Fruit fly (Drosophila melanogaster) whole organism: ENCODE data around the gene ifc.

Experiments used
- CG8478 ChIP-seq: fragments of >200 bp; optimal IDR thresholded peaks from 2 replicates; lab custom pipeline; 2018; ENCODE audit warnings: inconsistent platforms
- Dll ChIP-seq: fragments of >200 bp; optimal IDR thresholded peaks from 2 replicates; lab custom pipeline; 2017
- EcR ChIP-seq, 2 experiments: fragments of >200 bp; optimal IDR thresholded peaks; 2 replicates each; lab custom pipeline; 2017; ENCODE audit warnings: missing biosample characterization in 2 of 2, missing genetic modification characterization in 2 of 2, missing genetic modification reagents in 2 of 2
- pan ChIP-seq: fragments of >200 bp; optimal IDR thresholded peaks from 2 replicates; lab custom pipeline; 2017
- psq ChIP-seq: fragments of >200 bp; optimal IDR thresholded peaks from 2 replicates; lab custom pipeline; 2017
- usp ChIP-seq: fragments of >200 bp; optimal IDR thresholded peaks from 2 replicates; lab custom pipeline; 2017; ENCODE audit warnings: missing biosample characterization, missing genetic modification characterization, mixed read lengths

The ifc gene

DNA sequence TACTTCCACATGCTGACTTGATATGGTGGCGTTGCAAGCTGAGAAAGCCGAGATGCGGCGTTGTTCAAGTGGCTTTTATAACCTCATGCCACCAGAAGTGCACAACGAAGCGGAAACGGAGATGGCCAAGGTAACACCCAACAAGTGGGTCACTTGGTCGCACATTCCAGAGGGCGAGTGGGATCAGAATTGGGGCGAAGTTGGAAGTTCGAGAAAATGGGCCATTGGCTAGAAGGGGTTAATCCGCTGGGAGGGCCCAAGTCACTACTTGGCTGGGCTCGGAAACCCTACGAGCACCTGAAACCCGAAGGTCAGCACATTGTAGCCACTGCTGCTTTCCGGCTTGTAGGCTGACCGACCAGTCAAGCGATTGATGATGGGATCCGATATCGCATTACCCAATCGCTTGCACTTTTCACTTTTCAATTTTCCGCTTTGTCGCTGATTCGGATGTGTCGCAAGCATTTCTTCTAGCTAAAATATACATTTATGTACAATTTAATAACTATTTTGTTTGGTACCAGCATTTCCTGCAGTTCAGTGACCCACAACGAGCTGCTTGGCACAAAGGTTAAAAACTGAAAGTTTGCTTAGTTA lies 27.5 kb upstream of the ifc start, which contains the start of gene Vm26Ac:
Gene Vm26Ac (minus strand): TSS at position 51 of the 597 bp plus-strand sequence.
- TF ChIP-seq CG8478 (no peak), EcR (GFP tag; optimal IDR thresholded peaks at IDR 0.05; lab: Kevin White, UChicago) (no peak), psq (lab: Kevin White, UChicago) (no peak), usp (no peak), Dll (lab: Kevin White, UChicago) (no peak), pan (lab: Kevin White, UChicago) (no peak)

- no peak for TF ChIP-seq pan (lab: Kevin White, UChicago)
- TF ChIP-seq usp = no peak
- TF ChIP-seq EcR (GFP tag; optimal IDR thresholded peaks at IDR 0.05; lab: Kevin White, UChicago) = no peak
- TF ChIP-seq psq (lab: Kevin White, UChicago) = no peak
- no peak for TF ChIP-seq Dll (lab: Kevin White, UChicago)
- TF ChIP-seq CG8478 = no peak
Measured at dm6 chr2L:5959863-5960658, 26.1 kb upstream of the ifc start, which contains the start of gene Vm26Aa. Vm26Aa (minus strand) TSS chr2L:5960340.

- no peak for TF ChIP-seq usp
- no peak for TF ChIP-seq Dll (lab: Kevin White, UChicago)
- no peak for TF ChIP-seq EcR (GFP tag; optimal IDR thresholded peaks at IDR 0.05; lab: Kevin White, UChicago)
Measured at dm6 chr2L:5961169-5961918, 24.8 kb upstream of the ifc start.

DNA sequence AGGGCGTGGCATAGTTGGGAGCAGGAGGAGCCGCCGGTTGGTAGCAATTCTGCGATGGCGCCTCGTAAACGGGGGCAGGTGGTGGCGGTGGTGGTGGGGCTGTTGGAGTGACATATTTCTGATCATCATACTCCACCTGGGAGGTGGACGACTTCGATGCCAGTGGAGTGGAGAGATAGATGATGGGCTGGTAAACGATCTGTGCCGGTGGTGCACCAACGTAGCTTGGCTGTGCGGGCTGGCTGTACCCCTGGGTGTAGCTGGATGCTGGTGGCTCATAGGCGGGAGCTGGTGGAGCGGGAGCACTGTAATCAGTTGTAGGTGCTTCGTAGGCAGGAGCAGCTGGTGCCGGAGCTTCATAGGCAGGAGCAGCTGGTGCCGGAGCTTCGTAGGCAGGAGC lies 22.9 kb upstream of the ifc start:
- TF ChIP-seq usp (no peak), CG8478 (no peak), Dll (lab: Kevin White, UChicago) (no peak), EcR (GFP tag; optimal IDR thresholded peaks at IDR 0.05; lab: Kevin White, UChicago) (no peak), pan (lab: Kevin White, UChicago) (no peak), psq (lab: Kevin White, UChicago) (no peak)

DNA sequence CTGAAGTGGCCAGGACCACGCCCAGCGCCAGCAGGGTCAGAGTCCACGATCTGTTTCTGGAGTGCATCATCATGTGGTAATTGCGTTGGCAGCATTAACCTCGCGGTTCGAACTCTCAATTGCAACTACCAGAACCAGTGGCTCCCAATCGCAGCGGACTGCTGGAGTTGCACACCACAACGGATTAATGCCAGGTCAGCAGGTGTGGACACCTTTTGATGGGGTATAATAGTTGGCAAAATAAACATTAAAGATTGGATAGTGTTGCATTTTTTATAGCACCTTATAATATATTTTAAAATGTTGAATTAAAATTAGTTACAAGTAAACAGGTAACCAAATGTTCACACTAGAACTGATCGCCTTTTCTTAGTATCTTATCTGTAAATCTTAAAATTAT lies 21.9 kb upstream of the ifc start:
- no peak for TF ChIP-seq pan (lab: Kevin White, UChicago)
- TF ChIP-seq psq (lab: Kevin White, UChicago) = no peak
- TF ChIP-seq usp = no peak
- TF ChIP-seq Dll (lab: Kevin White, UChicago) = no peak
- TF ChIP-seq EcR (GFP tag; optimal IDR thresholded peaks at IDR 0.05; lab: Kevin White, UChicago) = no peak
- no peak for TF ChIP-seq CG8478

- no peak for TF ChIP-seq CG8478
- no peak for TF ChIP-seq usp
- TF ChIP-seq pan (lab: Kevin White, UChicago) = no peak
- no peak for TF ChIP-seq psq (lab: Kevin White, UChicago)
- no peak for TF ChIP-seq EcR (GFP tag; optimal IDR thresholded peaks at IDR 0.05; lab: Kevin White, UChicago)
Measured at dm6 chr2L:5964851-5965250, 21.3 kb upstream of the ifc start, which contains the start of gene psd. psd (minus strand) TSS chr2L:5964951.

- TF ChIP-seq psq (lab: Kevin White, UChicago) (no peak), Dll (lab: Kevin White, UChicago) (no peak), CG8478 (no peak), pan (lab: Kevin White, UChicago) (no peak), usp (no peak), EcR (GFP tag; optimal IDR thresholded peaks at IDR 0.05; lab: Kevin White, UChicago) (no peak)
Measured at dm6 chr2L:5967702-5968616, 18.2 kb upstream of the ifc start, which contains the start of the genes CG13992 and Ucp4C. CG13992 (minus strand) TSS chr2L:5967752. Ucp4C (plus strand) TSS chr2L:5968566.

- TF ChIP-seq EcR (GFP tag; optimal IDR thresholded peaks at IDR 0.05; lab: Kevin White, UChicago) (no peak), psq (lab: Kevin White, UChicago) (no peak), Dll (lab: Kevin White, UChicago) (no peak), pan (lab: Kevin White, UChicago) (no peak), usp (no peak), CG8478 (no peak)
Measured at dm6 chr2L:5969559-5969958, 16.6 kb upstream of the ifc start, which contains the start of gene Ucp4B. Ucp4B (plus strand) TSS chr2L:5969859.

DNA sequence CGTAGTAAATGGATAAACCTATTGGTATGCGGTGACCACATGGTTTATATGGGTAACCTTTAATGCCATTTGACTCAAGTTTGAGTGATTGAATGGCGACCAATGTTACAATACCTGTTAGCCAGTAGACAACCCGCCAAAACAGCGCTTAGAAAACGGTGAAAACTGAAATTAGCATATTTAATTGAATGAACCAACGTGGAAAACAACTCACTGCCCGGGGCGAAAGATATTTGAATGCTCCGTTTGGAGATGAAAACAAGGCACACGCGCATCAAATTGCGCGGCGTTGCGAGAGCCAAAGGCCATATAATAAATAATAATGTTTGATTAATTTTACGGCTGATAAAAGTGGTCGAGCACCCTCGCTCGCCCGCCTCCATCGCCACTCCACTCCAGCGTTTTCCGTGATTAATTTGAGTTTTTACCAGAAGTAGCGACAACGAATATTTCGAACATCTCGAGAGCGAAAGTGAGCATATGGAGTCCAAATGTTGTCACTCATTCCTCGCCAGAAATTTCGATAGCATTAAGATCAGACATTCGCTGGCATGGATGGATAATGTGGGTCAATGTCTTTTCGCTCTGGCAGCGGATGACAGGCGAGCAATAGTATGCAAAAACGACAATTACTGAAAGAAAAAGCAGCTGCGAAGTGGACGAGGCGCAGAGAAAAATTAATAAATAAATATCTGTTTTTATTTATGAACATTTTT lies 14.9 kb upstream of the ifc start:
- TF ChIP-seq CG8478 (no peak), psq (lab: Kevin White, UChicago) (no peak), usp (no peak), EcR (GFP tag; optimal IDR thresholded peaks at IDR 0.05; lab: Kevin White, UChicago) (no peak), Dll (lab: Kevin White, UChicago) (no peak), pan (lab: Kevin White, UChicago) (no peak)

dm6 chr2L:5972005-5972404 lies 14.1 kb upstream of the ifc start:
- peak; percentile 51 for TF ChIP-seq pan (lab: Kevin White, UChicago)
- no peak for TF ChIP-seq CG8478
